Worm (Caenorhabditis elegans) whole organism, L4 larva: ENCODE data around the gene spe-49.
A peak's percentile ranks its signal among the peaks of the same experiment; 100 is the strongest.

ENCODE experiments used
- R02D3.7 ChIP-seq: fragments of 150-350 bp; sonication (generic microtip); optimal IDR thresholded peaks from 3 replicates; lab custom pipeline; 2014; ENCODE audit warnings: missing biosample characterization, missing genetic modification characterization
- aly-2 ChIP-seq: sonication (generic microtip); optimal IDR thresholded peaks from 2 replicates; lab custom pipeline; 2018; ENCODE audit warnings: missing biosample characterization, missing genetic modification characterization
- ama-1 ChIP-seq: fragments of 150-350 bp; optimal IDR thresholded peaks from 2 replicates; lab custom pipeline; 2014; ENCODE audit warnings: inconsistent platforms, mixed read lengths
- jun-1 ChIP-seq: fragments of 150-350 bp; optimal IDR thresholded peaks from 2 replicates; lab custom pipeline; 2014; ENCODE audit warnings: missing biosample characterization, missing genetic modification reagents, missing genetic modification characterization
- lim-7 ChIP-seq: fragments of 200-800 bp; sonication (Bioruptor generic); IDR thresholded peaks from 2 replicates; pipeline ENCODE4 v1.3.6; 2022; ENCODE audit warnings: missing genetic modification characterization, missing compliant biosample characterization
- nhr-102 ChIP-seq: sonication (generic microtip); optimal IDR thresholded peaks from 2 replicates; lab custom pipeline; 2016; ENCODE audit warnings: mild to moderate bottlenecking, missing genetic modification characterization, moderate library complexity, missing compliant biosample characterization
- nhr-76 ChIP-seq: fragments of 150-350 bp; optimal IDR thresholded peaks from 2 replicates; lab custom pipeline; 2014; ENCODE audit warnings: missing biosample characterization, missing genetic modification characterization
- zag-1 ChIP-seq: fragments of 150-350 bp; optimal IDR thresholded peaks from 2 replicates; lab custom pipeline; 2014; ENCODE audit warnings: missing biosample characterization, missing genetic modification characterization

DNA sequence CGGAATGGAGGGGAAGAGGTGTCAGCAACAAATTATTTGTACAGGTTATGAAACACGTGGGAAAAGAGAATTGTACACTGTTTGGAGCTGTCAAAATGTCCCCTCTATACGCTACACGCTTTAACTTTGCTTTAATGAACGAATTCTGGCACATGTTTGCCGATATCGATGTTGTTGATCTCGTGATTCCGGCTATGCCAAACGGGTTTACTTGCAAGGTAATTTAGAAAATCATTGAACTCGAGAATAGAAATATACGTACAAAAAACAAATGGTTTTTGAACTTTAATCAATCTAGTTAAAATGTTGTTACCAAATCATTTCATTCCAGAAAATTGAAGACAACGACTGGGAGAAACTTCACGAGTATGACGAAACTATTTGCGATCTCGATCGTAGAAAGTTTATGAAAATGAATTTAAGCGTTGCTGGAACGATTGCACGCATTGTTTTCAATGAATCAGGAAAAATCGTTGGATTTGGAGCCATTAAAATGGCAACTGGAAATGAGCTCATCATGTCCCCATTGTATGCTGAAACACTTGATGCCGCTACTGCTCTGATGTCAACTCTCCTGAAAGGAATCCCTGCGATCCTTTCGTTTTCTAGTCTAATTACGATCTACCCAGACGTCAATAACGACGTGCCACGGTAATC, 3.9 kb upstream of the spe-49 start:
- no peak for TF ChIP-seq aly-2 (tag; lab: Kevin White, UChicago)
- TF ChIP-seq nhr-102 (tag; lab: Kevin White, UChicago) = no peak
- no peak for TF ChIP-seq jun-1 (tag; lab: Kevin White, UChicago)
- no peak for TF ChIP-seq lim-7
- TF ChIP-seq nhr-76 = no peak
- TF ChIP-seq zag-1 (tag; lab: Kevin White, UChicago) = no peak
- peak; percentile 86 for TF ChIP-seq ama-1
- no peak for TF ChIP-seq R02D3.7 (tag; lab: Kevin White, UChicago)
